Worm (Caenorhabditis elegans) whole organism, midembryonic: ENCODE data around the gene mes-1.

ENCODE experiments used
- T22C8.4 ChIP-seq: fragments of 200-800 bp; sonication (Bioruptor generic); IDR thresholded peaks from 2 replicates; pipeline ENCODE4 v1.3.6; 2022; ENCODE audit warnings: missing genetic modification characterization, missing compliant biosample characterization
- cog-1 ChIP-seq: sonication (generic microtip); optimal IDR thresholded peaks from 2 replicates; lab custom pipeline; 2016; ENCODE audit warnings: missing genetic modification characterization, missing compliant biosample characterization
- flt-1 ChIP-seq: fragments of 200-800 bp; sonication (Bioruptor generic); IDR thresholded peaks from 2 replicates; pipeline ENCODE4 v1.3.6; 2022; ENCODE audit warnings: missing genetic modification characterization, missing compliant biosample characterization
- klf-2 ChIP-seq: fragments of 200-800 bp; sonication (Bioruptor generic); conservative IDR thresholded peaks from 2 replicates; pipeline ENCODE4 v1.3.6; 2022; ENCODE audit warnings: missing genetic modification reagents, missing genetic modification characterization, missing compliant biosample characterization
- med-1 ChIP-seq: sonication (generic microtip); optimal IDR thresholded peaks from 2 replicates; lab custom pipeline; 2017; ENCODE audit warnings: missing genetic modification characterization, mild to moderate bottlenecking, missing compliant biosample characterization, antibody characterized with exemption, missing genetic modification reagents; ENCODE audit not compliant: insufficient read depth
- ref-1 ChIP-seq: fragments of 200-800 bp; sonication (Bioruptor generic); conservative IDR thresholded peaks from 2 replicates; pipeline ENCODE4 v1.3.6; 2022; ENCODE audit warnings: missing genetic modification reagents, missing genetic modification characterization, missing compliant biosample characterization
- tab-1 ChIP-seq: fragments of 200-800 bp; sonication (Bioruptor generic); IDR thresholded peaks from 2 replicates; pipeline ENCODE4 v1.3.6; 2022; ENCODE audit warnings: missing genetic modification characterization, missing compliant biosample characterization
- ztf-23 ChIP-seq: fragments of 200-800 bp; sonication (Bioruptor generic); IDR thresholded peaks from 2 replicates; pipeline ENCODE4 v1.3.6; 2022; ENCODE audit warnings: missing genetic modification reagents, missing genetic modification characterization, missing compliant biosample characterization
- ztf-29 ChIP-seq: fragments of 200-800 bp; sonication (Bioruptor generic); IDR thresholded peaks from 2 replicates; pipeline ENCODE4 v1.3.6; 2022; ENCODE audit warnings: missing genetic modification reagents, missing genetic modification characterization, missing compliant biosample characterization

Gene mes-1

ce11 chrX:11896708-11897107 is 39.4 kb downstream of the mes-1 start:
- TF ChIP-seq flt-1 (GFP tag; lab: Robert Waterston, UW): no peak
- no peak for TF ChIP-seq ztf-29 (GFP tag; lab: Robert Waterston, UW)
- TF ChIP-seq ztf-23 (GFP tag; lab: Robert Waterston, UW): no peak
- TF ChIP-seq tab-1 (GFP tag; lab: Robert Waterston, UW): no peak
- TF ChIP-seq cog-1 (tag; lab: Kevin White, UChicago): no peak
- TF ChIP-seq klf-2: no peak
- no peak for TF ChIP-seq ref-1 (GFP tag; lab: Robert Waterston, UW)
- TF ChIP-seq med-1 (GFP tag; lab: Kevin White, UChicago): no peak

DNA sequence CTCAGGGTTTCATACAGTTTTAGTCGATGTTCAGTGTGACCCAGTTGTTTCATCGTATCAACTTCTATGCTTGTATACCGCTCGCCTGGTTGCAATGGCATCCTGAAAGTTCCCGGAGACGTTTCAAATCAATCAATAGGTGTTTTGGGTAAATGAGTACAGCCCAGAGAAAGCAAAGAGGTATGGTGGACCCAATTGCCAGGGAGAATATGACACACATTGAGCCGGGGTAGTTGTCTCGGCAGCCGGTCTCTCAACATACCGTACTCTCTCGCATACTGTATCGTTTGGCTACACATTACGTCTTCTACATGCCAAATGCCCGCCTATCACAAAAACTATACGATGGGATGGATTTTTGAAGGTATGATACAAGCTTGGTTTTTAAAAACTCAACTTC is 40.8 kb downstream of the mes-1 start, which contains the start of gene Y62H9A.9:
Y62H9A.9 (minus strand) TSS at position 101 of the 400 bp plus-strand sequence.
- TF ChIP-seq T22C8.4 (GFP tag; lab: Robert Waterston, UW) (no peak), flt-1 (GFP tag; lab: Robert Waterston, UW) (no peak), med-1 (GFP tag; lab: Kevin White, UChicago) (no peak), ztf-29 (GFP tag; lab: Robert Waterston, UW) (no peak), ref-1 (GFP tag; lab: Robert Waterston, UW) (no peak), ztf-23 (GFP tag; lab: Robert Waterston, UW) (no peak), cog-1 (tag; lab: Kevin White, UChicago) (no peak), tab-1 (GFP tag; lab: Robert Waterston, UW) (no peak), klf-2 (no peak)

ce11 chrX:11899031-11899430 is 41.8 kb downstream of the mes-1 start:
- TF ChIP-seq med-1 (GFP tag; lab: Kevin White, UChicago): no peak
- TF ChIP-seq T22C8.4 (GFP tag; lab: Robert Waterston, UW): no peak; the same call in none of the 2 replicates
- no peak for TF ChIP-seq cog-1 (tag; lab: Kevin White, UChicago)
- TF ChIP-seq tab-1 (GFP tag; lab: Robert Waterston, UW): no peak
- TF ChIP-seq klf-2: no peak
- TF ChIP-seq ref-1 (GFP tag; lab: Robert Waterston, UW): no peak
- no peak for TF ChIP-seq ztf-23 (GFP tag; lab: Robert Waterston, UW)
- no peak for TF ChIP-seq flt-1 (GFP tag; lab: Robert Waterston, UW)
- no peak for TF ChIP-seq ztf-29 (GFP tag; lab: Robert Waterston, UW)

- no peak for TF ChIP-seq flt-1 (GFP tag; lab: Robert Waterston, UW)
- no peak for TF ChIP-seq T22C8.4 (GFP tag; lab: Robert Waterston, UW)
- TF ChIP-seq tab-1 (GFP tag; lab: Robert Waterston, UW): no peak
- no peak for TF ChIP-seq ztf-23 (GFP tag; lab: Robert Waterston, UW)
- no peak for TF ChIP-seq cog-1 (tag; lab: Kevin White, UChicago)
- TF ChIP-seq med-1 (GFP tag; lab: Kevin White, UChicago): no peak
- TF ChIP-seq ref-1 (GFP tag; lab: Robert Waterston, UW): no peak
- TF ChIP-seq klf-2: no peak
- no peak for TF ChIP-seq ztf-29 (GFP tag; lab: Robert Waterston, UW)
Measured at ce11 chrX:11902661-11903060, 45.4 kb downstream of the mes-1 start, which contains the start of gene Y62H9A.10. Y62H9A.10 (minus strand) TSS chrX:11902761.

DNA sequence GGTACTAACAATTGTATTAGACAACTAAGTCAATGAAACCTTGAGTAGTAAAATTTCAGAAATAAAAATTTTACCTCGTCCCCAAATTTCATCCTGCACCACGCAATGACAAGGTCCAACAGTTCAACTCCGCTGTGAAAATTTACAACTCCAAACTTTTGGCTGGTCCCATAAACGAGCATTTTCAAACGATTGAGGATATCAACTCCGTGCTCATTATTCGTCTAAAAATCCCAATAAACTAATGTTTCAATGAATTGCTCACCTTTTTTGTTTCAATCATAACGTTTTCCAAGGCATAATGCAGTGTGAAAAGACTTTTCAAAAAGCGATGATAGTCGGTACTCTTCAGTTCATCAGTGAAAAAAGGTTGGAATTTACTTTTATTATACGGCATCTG is 49.3 kb downstream of the mes-1 start:
- TF ChIP-seq ztf-23 (GFP tag; lab: Robert Waterston, UW): no peak
- TF ChIP-seq klf-2: no peak
- no peak for TF ChIP-seq flt-1 (GFP tag; lab: Robert Waterston, UW)
- no peak for TF ChIP-seq med-1 (GFP tag; lab: Kevin White, UChicago)
- no peak for TF ChIP-seq ztf-29 (GFP tag; lab: Robert Waterston, UW)
- TF ChIP-seq ref-1 (GFP tag; lab: Robert Waterston, UW): no peak
- TF ChIP-seq T22C8.4 (GFP tag; lab: Robert Waterston, UW): no peak
- TF ChIP-seq cog-1 (tag; lab: Kevin White, UChicago): no peak
- TF ChIP-seq tab-1 (GFP tag; lab: Robert Waterston, UW): no peak

DNA sequence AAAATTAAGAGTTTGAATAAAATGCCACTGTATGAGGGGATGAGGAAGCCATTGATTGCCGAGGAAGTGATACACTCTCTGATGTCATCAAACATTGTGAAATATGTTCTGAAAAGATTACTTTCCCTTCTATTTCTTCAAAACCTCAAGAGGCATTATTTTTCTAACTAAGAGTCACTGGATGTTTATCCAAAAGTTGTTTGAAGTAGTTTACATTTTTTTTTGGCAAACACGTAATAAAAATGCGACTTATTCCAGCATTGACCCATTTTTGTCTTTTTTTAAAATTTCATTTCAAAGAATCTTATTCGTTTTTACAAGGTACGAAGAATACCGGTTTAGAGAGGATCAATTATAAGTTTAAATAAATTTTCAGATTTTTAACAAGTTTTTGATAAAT is 50.0 kb downstream of the mes-1 start, which contains the start of gene Y62H9A.11:
Y62H9A.11 (minus strand) TSS at position 101 of the 400 bp plus-strand sequence.
- no peak for TF ChIP-seq flt-1 (GFP tag; lab: Robert Waterston, UW)
- TF ChIP-seq ztf-29 (GFP tag; lab: Robert Waterston, UW): no peak
- TF ChIP-seq cog-1 (tag; lab: Kevin White, UChicago): no peak
- TF ChIP-seq klf-2: no peak
- TF ChIP-seq tab-1 (GFP tag; lab: Robert Waterston, UW): no peak
- no peak for TF ChIP-seq ztf-23 (GFP tag; lab: Robert Waterston, UW)
- TF ChIP-seq med-1 (GFP tag; lab: Kevin White, UChicago): no peak
- TF ChIP-seq T22C8.4 (GFP tag; lab: Robert Waterston, UW): no peak
- no peak for TF ChIP-seq ref-1 (GFP tag; lab: Robert Waterston, UW)

ce11 chrX:11908226-11908625 is 50.9 kb downstream of the mes-1 start:
- no peak for TF ChIP-seq ref-1 (GFP tag; lab: Robert Waterston, UW)
- TF ChIP-seq cog-1 (tag; lab: Kevin White, UChicago): no peak
- no peak for TF ChIP-seq ztf-23 (GFP tag; lab: Robert Waterston, UW)
- no peak for TF ChIP-seq tab-1 (GFP tag; lab: Robert Waterston, UW)
- TF ChIP-seq klf-2: no peak
- no peak for TF ChIP-seq ztf-29 (GFP tag; lab: Robert Waterston, UW)
- no peak for TF ChIP-seq flt-1 (GFP tag; lab: Robert Waterston, UW)
- no peak for TF ChIP-seq med-1 (GFP tag; lab: Kevin White, UChicago)
- TF ChIP-seq T22C8.4 (GFP tag; lab: Robert Waterston, UW): no peak

ce11 chrX:11909168-11909567 is 51.9 kb downstream of the mes-1 start:
- no peak for TF ChIP-seq klf-2
- TF ChIP-seq ztf-29 (GFP tag; lab: Robert Waterston, UW): no peak
- no peak for TF ChIP-seq med-1 (GFP tag; lab: Kevin White, UChicago)
- TF ChIP-seq T22C8.4 (GFP tag; lab: Robert Waterston, UW): no peak
- TF ChIP-seq flt-1 (GFP tag; lab: Robert Waterston, UW): no peak
- TF ChIP-seq tab-1 (GFP tag; lab: Robert Waterston, UW): no peak
- TF ChIP-seq cog-1 (tag; lab: Kevin White, UChicago): no peak

- no peak for TF ChIP-seq cog-1 (tag; lab: Kevin White, UChicago)
- TF ChIP-seq ref-1 (GFP tag; lab: Robert Waterston, UW): no peak
- TF ChIP-seq ztf-23 (GFP tag; lab: Robert Waterston, UW): no peak
- TF ChIP-seq med-1 (GFP tag; lab: Kevin White, UChicago): no peak
- no peak for TF ChIP-seq ztf-29 (GFP tag; lab: Robert Waterston, UW)
- TF ChIP-seq tab-1 (GFP tag; lab: Robert Waterston, UW): no peak
- no peak for TF ChIP-seq T22C8.4 (GFP tag; lab: Robert Waterston, UW)
- no peak for TF ChIP-seq flt-1 (GFP tag; lab: Robert Waterston, UW)
- no peak for TF ChIP-seq klf-2
Measured at ce11 chrX:11910046-11910445, 52.8 kb downstream of the mes-1 start, which contains the start of gene Y62H9A.15. Y62H9A.15 (minus strand) TSS chrX:11910145.
